Worm (Caenorhabditis elegans): ENCODE data around the gene srlf-12.

- TF ChIP-seq ztf-11 (tag; optimal IDR thresholded peaks at IDR 0.05) (no peak), egl-27 (tag; optimal IDR thresholded peaks at IDR 0.05) (no peak), unc-62 (GFP tag; optimal IDR thresholded peaks at IDR 0.05) (no peak), skn-1 (tag; optimal IDR thresholded peaks at IDR 0.05) (no peak)
Measured at ce11 chrIV:10869642-10870041, 22.3 kb downstream of the srlf-12 start.

Measured in whole organism, L2 larva.